Worm (Caenorhabditis elegans) whole organism, L3 larva: Measurements from ENCODE around the gene F11C1.10.

Source experiments
- aly-2 ChIP-seq: fragments of 150-350 bp; optimal IDR thresholded peaks from 2 replicates; lab custom pipeline; 2014; ENCODE audit warnings: missing biosample characterization, missing genetic modification characterization
- ceh-82 ChIP-seq: fragments of 150-350 bp; optimal IDR thresholded peaks from 2 replicates; lab custom pipeline; 2014; ENCODE audit warnings: missing biosample characterization, missing genetic modification characterization
- egl-27 ChIP-seq: sonication (generic microtip); optimal IDR thresholded peaks from 4 replicates; lab custom pipeline; 2017; ENCODE audit warnings: missing biosample characterization, missing genetic modification reagents, missing genetic modification characterization
- eor-1 ChIP-seq, 2 experiments: fragments of 150-350 bp; optimal IDR thresholded peaks; 2 replicates each; lab custom pipeline; 2014 to 2018; ENCODE audit warnings: missing biosample characterization in 2 of 2, missing genetic modification characterization in 2 of 2
- fkh-10 ChIP-seq: sonication (generic microtip); optimal IDR thresholded peaks from 2 replicates; lab custom pipeline; 2017; ENCODE audit warnings: missing biosample characterization, missing genetic modification reagents, missing genetic modification characterization
- lin-15B ChIP-seq: fragments of 150-350 bp; optimal IDR thresholded peaks from 2 replicates; lab custom pipeline; 2014; ENCODE audit warnings: missing biosample characterization, missing genetic modification characterization
- nfya-1 ChIP-seq: sonication (generic microtip); optimal IDR thresholded peaks from 2 replicates; lab custom pipeline; 2017; ENCODE audit warnings: missing genetic modification characterization, mild to moderate bottlenecking, missing compliant biosample characterization, antibody characterized with exemption, moderate library complexity; ENCODE audit not compliant: insufficient read depth
- nhr-12 ChIP-seq: fragments of 150-350 bp; optimal IDR thresholded peaks from 2 replicates; lab custom pipeline; 2014; ENCODE audit warnings: missing biosample characterization, missing genetic modification characterization
- nhr-76 ChIP-seq: fragments of 150-350 bp; sonication (generic microtip); optimal IDR thresholded peaks from 5 replicates; lab custom pipeline; 2014; ENCODE audit warnings: missing biosample characterization, missing genetic modification characterization
- nhr-77 ChIP-seq: fragments of 150-350 bp; optimal IDR thresholded peaks from 2 replicates; lab custom pipeline; 2014; ENCODE audit warnings: missing biosample characterization, missing genetic modification characterization
- unc-39 ChIP-seq: sonication (generic microtip); optimal IDR thresholded peaks from 4 replicates; lab custom pipeline; 2017; ENCODE audit warnings: missing biosample characterization, missing genetic modification characterization
- unc-62 ChIP-seq: fragments of 150-350 bp; sonication (generic microtip); optimal IDR thresholded peaks from 4 replicates; lab custom pipeline; 2014; ENCODE audit warnings: missing biosample characterization, missing genetic modification reagents, missing genetic modification characterization
- zag-1 ChIP-seq: fragments of 150-350 bp; optimal IDR thresholded peaks from 2 replicates; lab custom pipeline; 2014; ENCODE audit warnings: missing biosample characterization, missing genetic modification characterization
- ztf-4 ChIP-seq: fragments of 150-350 bp; optimal IDR thresholded peaks from 2 replicates; lab custom pipeline; 2014; ENCODE audit warnings: missing biosample characterization, missing genetic modification characterization

ce11 chrX:12929961-12930360 lies 46.9 kb upstream of the F11C1.10 start, which contains the start of gene C34E7.3:
- TF ChIP-seq unc-62 (GFP tag; lab: Kevin White, UChicago) (no peak), nfya-1 (no peak), unc-39 (tag; lab: Kevin White, UChicago) (no peak), eor-1 (tag; optimal IDR thresholded peaks at IDR 0.05; lab: Kevin White, UChicago) (no peak), lin-15B (no peak), nhr-76 (tag; lab: Kevin White, UChicago) (no peak), egl-27 (tag; lab: Kevin White, UChicago) (no peak), fkh-10 (no peak), ztf-4 (tag; lab: Kevin White, UChicago) (no peak), zag-1 (tag; lab: Kevin White, UChicago) (no peak), ceh-82 (tag; lab: Kevin White, UChicago) (no peak), nhr-12 (tag; lab: Kevin White, UChicago) (no peak), nhr-77 (tag; lab: Kevin White, UChicago) (no peak), aly-2 (no peak)
